Worm (Caenorhabditis elegans) whole organism, early embryonic: ENCODE data around the gene C18D11.9.

Experiments
- B0310.2 ChIP-seq: sonication (generic microtip); optimal IDR thresholded peaks from 2 replicates; lab custom pipeline; 2016; ENCODE audit warnings: mild to moderate bottlenecking, missing genetic modification characterization, missing compliant biosample characterization
- ama-1 ChIP-seq: fragments of 150-350 bp; optimal IDR thresholded peaks from 2 replicates; lab custom pipeline; 2014
- ceh-13 ChIP-seq: fragments of 200-800 bp; sonication (Bioruptor generic); optimal IDR thresholded peaks from 2 replicates; lab custom pipeline; 2018; ENCODE audit warnings: mild to moderate bottlenecking, missing genetic modification characterization, missing compliant biosample characterization
- ets-7 ChIP-seq: sonication (generic microtip); optimal IDR thresholded peaks from 2 replicates; lab custom pipeline; 2016; ENCODE audit warnings: missing genotype, missing genetic modification characterization, missing compliant biosample characterization
- flt-1 ChIP-seq: fragments of 200-800 bp; sonication (Bioruptor generic); IDR thresholded peaks from 2 replicates; pipeline ENCODE4 v1.3.6; 2022; ENCODE audit warnings: missing genetic modification characterization, missing compliant biosample characterization
- hmbx-1 ChIP-seq: sonication (generic microtip); optimal IDR thresholded peaks from 2 replicates; lab custom pipeline; 2016; ENCODE audit warnings: mild to moderate bottlenecking, missing genetic modification characterization, missing compliant biosample characterization
- hnd-1 ChIP-seq: sonication (generic microtip); optimal IDR thresholded peaks from 2 replicates; lab custom pipeline; 2016; ENCODE audit warnings: missing genetic modification characterization, missing compliant biosample characterization
- pes-1 ChIP-seq: fragments of 200-800 bp; sonication (Bioruptor generic); IDR thresholded peaks from 2 replicates; pipeline ENCODE4 v1.3.6; 2022; ENCODE audit warnings: missing genetic modification reagents, missing genetic modification characterization, missing compliant biosample characterization
- tbx-11 ChIP-seq: fragments of 200-800 bp; sonication (Bioruptor generic); IDR thresholded peaks from 2 replicates; pipeline ENCODE4 v1.3.6; 2022; ENCODE audit warnings: missing genetic modification characterization, missing compliant biosample characterization

DNA sequence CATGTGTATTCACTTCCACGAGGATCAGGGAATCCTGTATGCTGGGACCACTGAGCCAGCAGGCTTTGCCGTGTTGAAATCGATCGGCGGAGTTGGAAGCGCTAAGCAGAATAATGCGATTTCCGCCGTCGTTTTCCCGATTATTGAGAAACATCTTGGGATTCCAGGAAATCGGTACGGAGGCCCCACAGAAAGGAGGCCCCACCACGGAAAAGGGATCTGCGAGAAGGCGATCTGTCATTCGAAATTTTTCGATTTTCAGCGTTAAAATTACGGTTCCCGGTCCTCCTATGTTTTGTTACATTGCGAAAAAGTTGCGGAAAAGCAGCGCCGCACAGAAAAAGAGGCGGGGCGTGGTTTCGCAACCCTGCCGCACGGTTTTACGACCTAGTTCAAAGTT, 39.4 kb downstream of the C18D11.9 start:
- TF ChIP-seq tbx-11 (0 out of 2 replicates have a peak, but pooled peaks have one; percentile 30), pes-1 (GFP tag; lab: Robert Waterston, UW) (peak; percentile 70), hnd-1 (tag; lab: Kevin White, UChicago) (no peak), B0310.2 (tag; lab: Kevin White, UChicago) (no peak), ceh-13 (GFP tag; lab: Kevin White, UChicago) (no peak), ets-7 (tag; lab: Kevin White, UChicago) (peak; percentile 25), flt-1 (GFP tag; lab: Robert Waterston, UW) (peak; percentile 33; the same call in 1 of the 2 replicates), ama-1 (lab: Kevin White, UChicago) (no peak), hmbx-1 (tag; lab: Kevin White, UChicago) (no peak)
